Fruit fly (Drosophila melanogaster) whole organism, prepupa: Measurements from ENCODE around the gene tna.
A peak's percentile ranks its signal among the peaks of the same experiment; 100 is the strongest.

Source experiments
- Blimp-1 ChIP-seq: fragments of 200-800 bp; sonication (Bioruptor generic); optimal IDR thresholded peaks from 3 replicates; lab custom pipeline; 2017; ENCODE audit warnings: missing biosample characterization, missing genetic modification characterization, mild to moderate bottlenecking, moderate library complexity, missing genetic modification reagents
- CG10669 ChIP-seq: fragments of 200-800 bp; sonication (Bioruptor generic); optimal IDR thresholded peaks from 3 replicates; lab custom pipeline; 2018; ENCODE audit warnings: missing biosample characterization, mild to moderate bottlenecking, missing genetic modification characterization, moderate library complexity
- CG11294 ChIP-seq: fragments of 200-800 bp; sonication (Bioruptor generic); IDR thresholded peaks from 2 replicates; pipeline ENCODE4 v1.3.6; 2022; ENCODE audit warnings: missing biosample characterization, missing genetic modification characterization
- CG11762 ChIP-seq: fragments of 200-800 bp; sonication (Bioruptor generic); optimal IDR thresholded peaks from 3 replicates; lab custom pipeline; 2016; ENCODE audit warnings: missing biosample characterization, missing genetic modification characterization; ENCODE audit not compliant: insufficient read depth
- CG15336 ChIP-seq: fragments of 200-800 bp; sonication (Bioruptor generic); IDR thresholded peaks from 2 replicates; pipeline ENCODE4 v1.3.6; 2022; ENCODE audit warnings: missing biosample characterization, missing genetic modification characterization
- CG32006 ChIP-seq: fragments of 200-800 bp; sonication (Bioruptor generic); optimal IDR thresholded peaks from 3 replicates; lab custom pipeline; 2017; ENCODE audit warnings: missing biosample characterization, mild to moderate bottlenecking, missing genetic modification characterization
- CG6276 ChIP-seq: fragments of 200-800 bp; sonication (Bioruptor generic); optimal IDR thresholded peaks from 2 replicates; lab custom pipeline; 2017; ENCODE audit warnings: missing biosample characterization, mild to moderate bottlenecking, missing genetic modification characterization
- CG6808 ChIP-seq: fragments of 200-800 bp; sonication (Bioruptor generic); optimal IDR thresholded peaks from 3 replicates; lab custom pipeline; 2017; ENCODE audit warnings: missing biosample characterization, missing genetic modification characterization, mild to moderate bottlenecking, moderate library complexity, missing genetic modification reagents
- CG7368 ChIP-seq: fragments of 200-800 bp; sonication (Bioruptor generic); optimal IDR thresholded peaks from 3 replicates; lab custom pipeline; 2016; ENCODE audit warnings: missing biosample characterization, missing genetic modification characterization
- CG8119 ChIP-seq: fragments of 200-800 bp; sonication (Bioruptor generic); IDR thresholded peaks from 3 replicates; pipeline ENCODE4 v1.3.6; 2022; ENCODE audit warnings: missing biosample characterization, missing genetic modification characterization
- CG8319 ChIP-seq: fragments of 200-800 bp; sonication (Bioruptor generic); optimal IDR thresholded peaks from 3 replicates; lab custom pipeline; 2016; ENCODE audit warnings: missing biosample characterization, missing genetic modification characterization
- Eip75B ChIP-seq: fragments of 200-800 bp; sonication (Bioruptor generic); optimal IDR thresholded peaks from 3 replicates; lab custom pipeline; 2016; ENCODE audit warnings: missing biosample characterization, missing genetic modification characterization
- Eip78C ChIP-seq: fragments of 200-800 bp; sonication (Bioruptor generic); peaks from one replicate; lab custom pipeline; 2016; ENCODE audit warnings: missing biosample characterization, missing genetic modification characterization
- Eip93F ChIP-seq: fragments of 200-800 bp; sonication (Bioruptor generic); optimal IDR thresholded peaks from 2 replicates; lab custom pipeline; 2016; ENCODE audit warnings: missing biosample characterization, mild to moderate bottlenecking, missing genetic modification characterization
- Ets96B ChIP-seq: fragments of 200-800 bp; optimal IDR thresholded peaks from 2 replicates; lab custom pipeline; 2019; ENCODE audit warnings: missing biosample characterization, mild to moderate bottlenecking, missing genetic modification characterization, moderate library complexity
- Hr38 ChIP-seq: sonication (Bioruptor generic); optimal IDR thresholded peaks from 2 replicates; lab custom pipeline; 2016; ENCODE audit warnings: missing biosample characterization, missing genetic modification characterization
- Hr39 ChIP-seq: fragments of 200-800 bp; sonication (Bioruptor generic); optimal IDR thresholded peaks from 2 replicates; lab custom pipeline; 2016; ENCODE audit warnings: missing biosample characterization, missing genetic modification characterization
- Hr4 ChIP-seq: fragments of 200-800 bp; sonication (Bioruptor generic); optimal IDR thresholded peaks from 3 replicates; lab custom pipeline; 2016; ENCODE audit warnings: missing biosample characterization, missing genetic modification characterization
- Smox ChIP-seq: fragments of 200-800 bp; sonication (Bioruptor generic); optimal IDR thresholded peaks from 3 replicates; lab custom pipeline; 2016; ENCODE audit warnings: missing biosample characterization, missing genetic modification characterization
- Sox102F ChIP-seq: fragments of 200-800 bp; sonication (Bioruptor generic); optimal IDR thresholded peaks from 2 replicates; lab custom pipeline; 2016; ENCODE audit warnings: missing biosample characterization, mild to moderate bottlenecking, missing genetic modification characterization
- achi ChIP-seq: fragments of 200-800 bp; sonication (Bioruptor generic); optimal IDR thresholded peaks from 3 replicates; lab custom pipeline; 2016; ENCODE audit warnings: missing biosample characterization, missing genetic modification characterization
- acj6 ChIP-seq: fragments of 200-800 bp; sonication (Bioruptor generic); optimal IDR thresholded peaks from 3 replicates; lab custom pipeline; 2016; ENCODE audit warnings: missing biosample characterization, missing genetic modification characterization
- cyc ChIP-seq: fragments of 200-800 bp; sonication (Bioruptor generic); optimal IDR thresholded peaks from 3 replicates; lab custom pipeline; 2016; ENCODE audit warnings: missing biosample characterization, missing genetic modification characterization
- dac ChIP-seq: fragments of 200-800 bp; sonication (Bioruptor generic); optimal IDR thresholded peaks from 2 replicates; lab custom pipeline; 2017; ENCODE audit warnings: missing biosample characterization, mild to moderate bottlenecking, missing genetic modification characterization
- dsx ChIP-seq: fragments of 200-800 bp; optimal IDR thresholded peaks from 3 replicates; lab custom pipeline; 2019; ENCODE audit warnings: missing biosample characterization, mild to moderate bottlenecking, missing genetic modification characterization, moderate library complexity; ENCODE audit not compliant: poor library complexity, severe bottlenecking
- eg ChIP-seq: fragments of 200-800 bp; sonication (Bioruptor generic); IDR thresholded peaks from 3 replicates; pipeline ENCODE4 v1.3.6; 2022; ENCODE audit warnings: missing biosample characterization, missing genetic modification characterization
- esn ChIP-seq: fragments of 200-800 bp; sonication (Bioruptor generic); optimal IDR thresholded peaks from 2 replicates; lab custom pipeline; 2016; ENCODE audit warnings: missing biosample characterization, mild to moderate bottlenecking, missing genetic modification characterization, moderate library complexity
- fd59A ChIP-seq: fragments of 200-800 bp; sonication (Bioruptor generic); optimal IDR thresholded peaks from 2 replicates; lab custom pipeline; 2017; ENCODE audit warnings: missing biosample characterization, mild to moderate bottlenecking, missing genetic modification characterization, missing genetic modification reagents
- fd85E ChIP-seq: fragments of 200-800 bp; sonication (Bioruptor generic); optimal IDR thresholded peaks from 3 replicates; lab custom pipeline; 2016; ENCODE audit warnings: missing biosample characterization, missing genetic modification characterization
- fkh ChIP-seq: fragments of 200-800 bp; sonication (Bioruptor generic); optimal IDR thresholded peaks from 3 replicates; lab custom pipeline; 2017; ENCODE audit warnings: missing biosample characterization, mild to moderate bottlenecking, missing genetic modification characterization, moderate library complexity
- lz ChIP-seq: fragments of 200-800 bp; sonication (Bioruptor generic); optimal IDR thresholded peaks from 3 replicates; lab custom pipeline; 2016; ENCODE audit warnings: missing biosample characterization, missing genetic modification characterization
- net ChIP-seq: fragments of 200-800 bp; sonication (Bioruptor generic); optimal IDR thresholded peaks from 3 replicates; lab custom pipeline; 2016; ENCODE audit warnings: missing biosample characterization, missing genetic modification characterization
- spab ChIP-seq: fragments of 200-800 bp; sonication (Bioruptor generic); optimal IDR thresholded peaks from 2 replicates; lab custom pipeline; 2017; ENCODE audit warnings: missing biosample characterization, mild to moderate bottlenecking, missing genetic modification characterization, missing genetic modification reagents
- ss ChIP-seq, 2 experiments: fragments of 200-800 bp; sonication (Bioruptor generic); optimal IDR thresholded peaks; 2 replicates in 1 of 2; 3 replicates in 1 of 2; lab custom pipeline; 2017 to 2018; ENCODE audit warnings: mild to moderate bottlenecking in 2 of 2, missing biosample characterization in 2 of 2, missing genetic modification characterization in 2 of 2, moderate library complexity in 1 of 2
- svp ChIP-seq: fragments of 200-800 bp; sonication (Bioruptor generic); peaks from one replicate; lab custom pipeline; 2016; ENCODE audit warnings: missing biosample characterization, missing genetic modification characterization
- topi ChIP-seq: fragments of 200-800 bp; sonication (Bioruptor generic); optimal IDR thresholded peaks from 3 replicates; lab custom pipeline; 2016; ENCODE audit warnings: missing biosample characterization, missing genetic modification characterization
- vri ChIP-seq: fragments of 200-800 bp; sonication (Bioruptor generic); optimal IDR thresholded peaks from 3 replicates; lab custom pipeline; 2016; ENCODE audit warnings: missing biosample characterization, mild to moderate bottlenecking, missing genetic modification characterization

tna gene

dm6 chr3L:10837869-10838783, 2.8 kb downstream of the tna start (continued):
- TF ChIP-seq dsx (GFP tag; lab: Kevin White, UChicago) (peak; percentile 39), CG8119 (GFP tag; lab: Robert Waterston, UW) (peak; percentile 71; the same call in 2 of the 3 replicates), Eip93F (no peak), Eip75B (GFP tag; lab: Kevin White, UChicago) (peak; percentile 73), CG8319 (GFP tag; lab: Kevin White, UChicago) (peak; percentile 74), eg (GFP tag; lab: Robert Waterston, UW) (peak; percentile 85), fkh (GFP tag; lab: Kevin White, UChicago) (peak; percentile 75), CG10669 (GFP tag; lab: Kevin White, UChicago) (peak; percentile 66), acj6 (GFP tag; lab: Kevin White, UChicago) (peak; percentile 80), achi (GFP tag; lab: Kevin White, UChicago) (peak; percentile 76), dac (GFP tag; lab: Kevin White, UChicago) (no peak), Hr39 (GFP tag; lab: Kevin White, UChicago) (peak; percentile 81), net (GFP tag; lab: Kevin White, UChicago) (peak; percentile 75), Sox102F (GFP tag; lab: Kevin White, UChicago) (peak; percentile 67), CG7368 (peak; percentile 69), fd85E (no peak), topi (GFP tag; lab: Kevin White, UChicago) (peak; percentile 84), svp (GFP tag; lab: Kevin White, UChicago) (peak; percentile 89), CG32006 (GFP tag; lab: Kevin White, UChicago) (peak; percentile 69), CG11762 (GFP tag; lab: Kevin White, UChicago) (peak; percentile 65), CG11294 (GFP tag; lab: Robert Waterston, UW) (peak; percentile 53), Blimp-1 (GFP tag; lab: Kevin White, UChicago) (peak; percentile 3), CG6808 (GFP tag; lab: Kevin White, UChicago) (peak; percentile 45), cyc (GFP tag; lab: Kevin White, UChicago) (peak; percentile 82), spab (GFP tag; lab: Kevin White, UChicago) (peak; percentile 52), CG6276 (GFP tag; lab: Kevin White, UChicago) (peak; percentile 50), Hr4 (GFP tag; lab: Kevin White, UChicago) (peak; percentile 69), Hr38 (GFP tag; lab: Kevin White, UChicago) (no peak)

- TF ChIP-seq esn (GFP tag; lab: Kevin White, UChicago) = no peak
- peak; percentile 8 for TF ChIP-seq Eip78C (GFP tag; lab: Kevin White, UChicago)
Measured at dm6 chr3L:10840867-10841266, 5.5 kb downstream of the tna start.

dm6 chr3L:10841905-10842304, 6.6 kb downstream of the tna start:
- TF ChIP-seq ss (GFP tag; optimal IDR thresholded peaks at IDR 0.05; lab: Kevin White, UChicago) = peak in 1 of 2 experiments; percentile 13
- TF ChIP-seq CG15336 (GFP tag; lab: Robert Waterston, UW) = no peak

DNA sequence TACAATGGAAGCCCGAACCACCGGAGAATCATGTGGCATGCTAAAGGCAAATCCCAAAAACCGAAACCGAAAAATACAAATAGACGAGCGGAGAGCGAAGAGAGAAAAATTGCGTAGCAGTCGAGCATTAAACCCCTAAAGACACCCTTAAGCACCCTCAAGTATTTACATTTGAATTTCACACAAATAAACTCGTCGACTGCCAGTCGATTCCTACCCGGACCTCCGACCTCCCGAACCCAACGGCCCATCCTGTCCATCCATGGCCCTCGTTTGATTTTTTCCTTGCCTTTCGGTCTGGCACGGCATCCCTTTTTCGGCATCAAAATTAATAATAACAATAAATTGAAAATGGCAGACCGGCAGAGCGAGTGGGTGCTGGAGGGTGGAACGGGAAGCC, 7.5 kb downstream of the tna start:
- TF ChIP-seq Ets96B (no peak), Blimp-1 (GFP tag; lab: Kevin White, UChicago) (no peak), spab (GFP tag; lab: Kevin White, UChicago) (no peak), fd59A (GFP tag; lab: Kevin White, UChicago) (no peak), vri (GFP tag; lab: Kevin White, UChicago) (no peak), Smox (no peak), lz (no peak), CG8119 (GFP tag; lab: Robert Waterston, UW) (no peak), CG10669 (GFP tag; lab: Kevin White, UChicago) (no peak)
